Worm (Caenorhabditis elegans) whole organism, mixed stage, embryonic: ENCODE data around the gene wht-7.
A peak's percentile ranks its signal among the peaks of the same experiment; 100 is the strongest.

Experiments used
- M03D4.4 ChIP-seq: sonication (generic microtip); optimal IDR thresholded peaks from 2 replicates; lab custom pipeline; 2017; ENCODE audit warnings: mild to moderate bottlenecking, missing genetic modification characterization, missing compliant biosample characterization
- bed-3 ChIP-seq: fragments of 200-800 bp; sonication (Bioruptor generic); optimal IDR thresholded peaks from 3 replicates; lab custom pipeline; 2018; ENCODE audit warnings: mild to moderate bottlenecking, missing genetic modification characterization, moderate library complexity, missing compliant biosample characterization
- blmp-1 ChIP-seq: fragments of 150-350 bp; optimal IDR thresholded peaks from 2 replicates; lab custom pipeline; 2014; ENCODE audit warnings: missing biosample characterization, missing genetic modification characterization
- ceh-39 ChIP-seq: fragments of 150-350 bp; optimal IDR thresholded peaks from 2 replicates; lab custom pipeline; 2014; ENCODE audit warnings: missing biosample characterization, missing genetic modification characterization
- ceh-43 ChIP-seq: fragments of 200-800 bp; sonication (Bioruptor generic); optimal IDR thresholded peaks from 2 replicates; lab custom pipeline; 2018; ENCODE audit warnings: mild to moderate bottlenecking, missing genetic modification characterization, moderate library complexity, missing compliant biosample characterization
- ceh-83 ChIP-seq: fragments of 200-800 bp; sonication (Bioruptor generic); optimal IDR thresholded peaks from 2 replicates; lab custom pipeline; 2018; ENCODE audit warnings: mild to moderate bottlenecking, missing genetic modification characterization, missing compliant biosample characterization
- ces-1 ChIP-seq: fragments of 150-350 bp; optimal IDR thresholded peaks from 2 replicates; lab custom pipeline; 2014; ENCODE audit warnings: missing biosample characterization, missing genetic modification reagents, missing genetic modification characterization
- cnd-1 ChIP-seq: fragments of 200-800 bp; sonication (Bioruptor generic); optimal IDR thresholded peaks from 2 replicates; lab custom pipeline; 2018; ENCODE audit warnings: mild to moderate bottlenecking, missing genetic modification characterization, missing compliant biosample characterization
- drap-1 ChIP-seq: fragments of 200-800 bp; sonication (Bioruptor generic); optimal IDR thresholded peaks from 3 replicates; lab custom pipeline; 2018; ENCODE audit warnings: mild to moderate bottlenecking, missing genetic modification characterization, missing compliant biosample characterization
- elt-1 ChIP-seq: sonication (generic microtip); optimal IDR thresholded peaks from 2 replicates; lab custom pipeline; 2017; ENCODE audit warnings: missing genetic modification characterization, mild to moderate bottlenecking, missing compliant biosample characterization, antibody characterized with exemption, moderate library complexity, borderline replicate concordance; ENCODE audit not compliant: insufficient read depth
- elt-3 ChIP-seq: fragments of 150-350 bp; optimal IDR thresholded peaks from 2 replicates; lab custom pipeline; 2014; ENCODE audit warnings: missing biosample characterization, missing genetic modification characterization
- flh-1 ChIP-seq: fragments of 200-800 bp; sonication (Bioruptor generic); optimal IDR thresholded peaks from 2 replicates; lab custom pipeline; 2018; ENCODE audit warnings: mild to moderate bottlenecking, missing genetic modification characterization, moderate library complexity, missing compliant biosample characterization
- hlh-1 ChIP-seq: fragments of 150-350 bp; optimal IDR thresholded peaks from 2 replicates; lab custom pipeline; 2014; ENCODE audit warnings: missing biosample characterization, missing genetic modification reagents, missing genetic modification characterization
- lin-13 ChIP-seq: fragments of 150-350 bp; optimal IDR thresholded peaks from 2 replicates; lab custom pipeline; 2014; ENCODE audit warnings: missing biosample characterization, missing genetic modification characterization
- lsy-2 ChIP-seq: fragments of 150-350 bp; optimal IDR thresholded peaks from 2 replicates; lab custom pipeline; 2014; ENCODE audit warnings: missing biosample characterization, missing genetic modification characterization
- mab-5 ChIP-seq: fragments of 150-350 bp; optimal IDR thresholded peaks from 2 replicates; lab custom pipeline; 2014; ENCODE audit warnings: missing biosample characterization, missing genetic modification characterization
- mep-1 ChIP-seq: fragments of 150-350 bp; optimal IDR thresholded peaks from 2 replicates; lab custom pipeline; 2017; ENCODE audit warnings: missing biosample characterization, missing genetic modification reagents, missing genetic modification characterization, inconsistent platforms
- mls-2 ChIP-seq: sonication (generic microtip); optimal IDR thresholded peaks from 2 replicates; lab custom pipeline; 2016; ENCODE audit warnings: mild to moderate bottlenecking, missing genetic modification characterization, moderate library complexity, missing compliant biosample characterization
- nhr-12 ChIP-seq: fragments of 150-350 bp; optimal IDR thresholded peaks from 2 replicates; lab custom pipeline; 2014; ENCODE audit warnings: missing biosample characterization, missing genetic modification characterization
- nhr-237 ChIP-seq: fragments of 150-350 bp; optimal IDR thresholded peaks from 2 replicates; lab custom pipeline; 2014; ENCODE audit warnings: missing biosample characterization, missing genetic modification characterization
- nhr-76 ChIP-seq: sonication (generic microtip); optimal IDR thresholded peaks from 2 replicates; lab custom pipeline; 2017; ENCODE audit warnings: missing biosample characterization, missing genetic modification characterization
- pha-4 ChIP-seq: fragments of 150-350 bp; optimal IDR thresholded peaks from 2 replicates; lab custom pipeline; 2018; ENCODE audit warnings: missing biosample characterization, missing genetic modification reagents, missing genetic modification characterization
- sem-2 ChIP-seq: fragments of 200-800 bp; sonication (Bioruptor generic); optimal IDR thresholded peaks from 2 replicates; lab custom pipeline; 2018; ENCODE audit warnings: mild to moderate bottlenecking, missing genetic modification characterization, missing compliant biosample characterization
- snpc-4 ChIP-seq: fragments of 150-350 bp; optimal IDR thresholded peaks from 2 replicates; lab custom pipeline; 2014; ENCODE audit warnings: missing biosample characterization, missing genetic modification characterization
- sptf-1 ChIP-seq: sonication (generic microtip); optimal IDR thresholded peaks from 2 replicates; lab custom pipeline; 2017; ENCODE audit warnings: mild to moderate bottlenecking, missing genetic modification characterization, moderate library complexity, missing compliant biosample characterization
- tbx-8 ChIP-seq: fragments of 200-800 bp; sonication (Bioruptor generic); optimal IDR thresholded peaks from 2 replicates; lab custom pipeline; 2018; ENCODE audit warnings: mild to moderate bottlenecking, missing genetic modification characterization, moderate library complexity, missing compliant biosample characterization
- unc-120 ChIP-seq: sonication (generic microtip); optimal IDR thresholded peaks from 2 replicates; lab custom pipeline; 2017; ENCODE audit warnings: missing genetic modification characterization, missing compliant biosample characterization; ENCODE audit not compliant: poor library complexity, severe bottlenecking
- unc-39 ChIP-seq: fragments of 150-350 bp; optimal IDR thresholded peaks from 2 replicates; lab custom pipeline; 2014; ENCODE audit warnings: missing biosample characterization, missing genetic modification characterization
- unc-62 ChIP-seq: fragments of 150-350 bp; optimal IDR thresholded peaks from 2 replicates; lab custom pipeline; 2014; ENCODE audit warnings: missing biosample characterization, missing genetic modification reagents, missing genetic modification characterization
- zip-8 ChIP-seq: fragments of 150-350 bp; optimal IDR thresholded peaks from 2 replicates; lab custom pipeline; 2014; ENCODE audit warnings: missing biosample characterization, missing genetic modification characterization
- ztf-11 ChIP-seq: fragments of 150-350 bp; optimal IDR thresholded peaks from 2 replicates; lab custom pipeline; 2014; ENCODE audit warnings: missing biosample characterization, missing genetic modification characterization

Gene wht-7

DNA sequence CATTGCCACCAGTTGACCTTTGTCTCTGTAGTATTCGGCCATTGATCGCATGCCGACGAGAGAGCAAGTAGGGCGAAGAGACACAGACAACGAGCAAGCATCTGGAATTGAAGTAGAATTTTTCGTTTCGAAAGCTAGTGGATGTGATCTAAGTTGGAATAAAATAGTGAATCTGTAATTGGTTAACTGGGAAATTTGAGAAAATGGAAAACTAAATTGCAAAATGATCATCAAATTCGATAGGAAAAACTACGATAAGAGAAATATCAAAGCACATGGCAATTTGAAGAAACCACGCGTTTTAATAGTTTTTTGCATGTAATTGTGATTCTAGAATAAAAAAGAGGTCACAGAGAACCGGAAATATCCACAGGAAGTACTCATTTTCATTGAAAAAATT, 27.4 kb upstream of the wht-7 start, which contains the start of gene F42A10.6:
F42A10.6 (minus strand) TSS at position 101 of the 400 bp plus-strand sequence.
- TF ChIP-seq zip-8 (tag; lab: Kevin White, UChicago) (no peak), flh-1 (GFP tag; lab: Kevin White, UChicago) (no peak), elt-3 (tag; lab: Kevin White, UChicago) (no peak), ceh-83 (GFP tag; lab: Kevin White, UChicago) (no peak), mep-1 (tag; lab: Kevin White, UChicago) (no peak), mab-5 (tag; lab: Kevin White, UChicago) (no peak), drap-1 (GFP tag; lab: Kevin White, UChicago) (no peak), pha-4 (tag; lab: Kevin White, UChicago) (no peak)

DNA sequence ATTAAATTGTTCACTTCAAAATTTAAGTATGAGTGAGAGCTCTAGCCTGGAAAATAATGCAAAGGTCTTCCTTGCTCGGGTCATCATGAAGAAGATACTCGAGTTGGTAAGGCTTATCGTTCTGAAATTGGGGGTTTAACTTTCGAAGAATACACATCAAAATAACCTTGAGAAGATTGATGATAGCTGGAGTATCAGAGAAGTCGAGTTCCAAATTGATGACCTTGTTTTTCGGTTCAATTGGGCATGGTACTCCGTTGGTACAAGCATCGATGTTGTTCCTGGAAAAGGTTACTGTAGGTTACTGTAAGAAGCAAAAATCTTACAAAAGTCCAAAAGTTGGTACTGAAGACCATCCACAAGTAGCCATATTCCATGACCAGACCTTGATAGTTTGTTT, 26.8 kb upstream of the wht-7 start:
- TF ChIP-seq sem-2 (GFP tag; lab: Kevin White, UChicago) = no peak
- TF ChIP-seq tbx-8 (GFP tag; lab: Kevin White, UChicago) = no peak
- TF ChIP-seq ztf-11 = no peak
- TF ChIP-seq elt-1 (tag; lab: Kevin White, UChicago) = no peak
- TF ChIP-seq nhr-237 (tag; lab: Kevin White, UChicago) = no peak
- no peak for TF ChIP-seq unc-120 (tag; lab: Kevin White, UChicago)
- no peak for TF ChIP-seq cnd-1
- TF ChIP-seq, all 35 proteins: peak for 0

DNA sequence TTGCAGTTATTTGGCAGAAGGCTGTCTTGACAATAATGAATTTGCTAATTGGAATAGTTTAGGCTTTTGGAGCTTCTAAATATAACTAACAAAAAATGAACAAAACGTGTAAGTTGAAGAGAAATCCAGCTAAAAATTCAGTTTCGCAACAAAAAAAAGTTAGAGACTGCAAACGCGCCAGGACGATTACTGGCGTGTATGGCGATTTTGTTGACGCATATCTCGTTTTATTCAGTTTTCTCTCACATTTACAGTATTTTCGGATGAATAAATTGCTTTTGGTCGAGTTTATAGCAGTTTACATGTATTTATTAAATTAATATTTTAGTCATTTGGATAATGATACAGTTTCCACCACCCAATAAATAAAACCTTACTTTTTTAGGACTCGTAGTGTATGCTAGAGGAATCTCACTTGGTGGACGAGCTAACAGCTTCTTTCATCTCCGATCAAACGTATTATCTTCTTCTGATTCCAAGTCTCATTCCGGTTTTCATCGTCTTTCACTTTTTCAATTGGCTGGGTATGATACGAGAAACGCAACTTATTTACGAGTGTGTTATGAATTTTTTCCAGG, 23.7 kb upstream of the wht-7 start, which contains the start of the genes abcf-3 and F42A10.5:
abcf-3 (plus strand) TSS at position 384 of the 578 bp plus-strand sequence.
F42A10.5 (minus strand) TSS at position 458 of the 578 bp plus-strand sequence.
- TF ChIP-seq tbx-8 (GFP tag; lab: Kevin White, UChicago) (no peak), unc-39 (tag; lab: Kevin White, UChicago) (no peak), zip-8 (tag; lab: Kevin White, UChicago) (no peak), mab-5 (tag; lab: Kevin White, UChicago) (no peak), ces-1 (GFP tag; lab: Kevin White, UChicago) (no peak), ceh-83 (GFP tag; lab: Kevin White, UChicago) (peak; percentile 33), ceh-39 (tag; lab: Kevin White, UChicago) (no peak), lin-13 (peak; percentile 63), sptf-1 (tag; lab: Kevin White, UChicago) (peak; percentile 16), lsy-2 (tag; lab: Kevin White, UChicago) (peak; percentile 70), nhr-237 (tag; lab: Kevin White, UChicago) (peak; percentile 16), nhr-76 (no peak), mls-2 (tag; lab: Kevin White, UChicago) (no peak), unc-120 (tag; lab: Kevin White, UChicago) (no peak), pha-4 (tag; lab: Kevin White, UChicago) (peak; percentile 38), hlh-1 (tag; lab: Kevin White, UChicago) (no peak), elt-3 (tag; lab: Kevin White, UChicago) (no peak), mep-1 (tag; lab: Kevin White, UChicago) (peak; percentile 37)
- TF ChIP-seq, all 35 proteins: peak for 7

DNA sequence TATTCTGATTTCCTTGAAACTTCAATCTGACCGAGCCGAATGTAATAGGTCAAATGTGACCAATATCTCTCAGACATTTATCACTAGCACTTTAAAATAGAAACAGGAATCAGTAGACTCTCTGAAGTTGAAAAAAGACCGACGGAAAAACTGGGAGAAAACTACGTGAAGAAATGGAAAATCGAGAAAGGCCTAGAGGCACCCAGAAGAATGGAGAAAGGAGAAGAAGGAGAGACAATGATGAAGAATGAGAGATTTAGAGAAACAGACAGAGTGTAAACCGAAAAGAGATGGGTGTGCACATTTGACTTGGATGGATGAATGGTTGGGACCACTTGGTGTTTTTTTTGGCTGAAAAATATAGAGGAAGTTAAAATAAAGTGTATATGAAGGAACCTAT, 20.6 kb upstream of the wht-7 start:
- TF ChIP-seq lsy-2 (tag; lab: Kevin White, UChicago) (peak; percentile 6), nhr-237 (tag; lab: Kevin White, UChicago) (peak; percentile 13), unc-120 (tag; lab: Kevin White, UChicago) (peak; percentile 62), cnd-1 (no peak), bed-3 (GFP tag; lab: Kevin White, UChicago) (no peak), unc-39 (tag; lab: Kevin White, UChicago) (no peak), nhr-76 (no peak), tbx-8 (GFP tag; lab: Kevin White, UChicago) (no peak), hlh-1 (tag; lab: Kevin White, UChicago) (peak; percentile 18), ceh-39 (tag; lab: Kevin White, UChicago) (no peak), unc-62 (GFP tag; lab: Kevin White, UChicago) (peak; percentile 60), elt-3 (tag; lab: Kevin White, UChicago) (no peak)

DNA sequence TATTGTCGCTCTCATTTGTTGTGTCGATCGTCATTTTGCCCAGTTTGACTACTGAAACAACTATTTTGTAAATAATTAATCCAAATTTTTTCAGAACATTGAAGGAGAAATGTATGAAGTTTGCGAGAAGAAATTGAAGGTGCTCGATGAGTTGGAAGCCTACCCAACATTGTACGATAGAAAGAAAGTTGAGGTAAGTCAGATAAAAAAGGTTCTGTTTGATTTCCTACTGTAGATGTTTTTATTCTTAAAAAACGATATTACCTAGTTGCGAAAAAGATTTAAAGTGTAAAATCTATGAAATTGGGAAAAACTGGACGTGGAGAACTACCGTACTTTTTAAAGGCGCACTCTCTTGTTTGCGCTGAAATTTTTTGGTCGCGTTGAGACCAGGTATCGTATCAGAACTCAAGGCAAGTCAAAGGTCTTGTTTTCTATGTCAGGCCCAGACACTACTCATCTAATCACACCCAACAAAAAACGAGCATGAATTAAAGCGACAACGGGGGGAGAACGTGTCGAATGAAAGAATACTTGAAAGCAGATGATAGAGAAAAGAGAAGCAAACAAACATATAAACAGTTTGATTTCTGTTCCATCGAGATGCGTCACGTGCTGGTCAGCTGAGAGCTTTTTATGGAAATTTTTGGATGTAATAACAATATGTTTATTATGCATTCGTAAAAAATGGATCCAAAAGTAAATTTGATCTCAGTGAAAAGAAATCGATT, 19.3 kb upstream of the wht-7 start, which contains the start of gene efk-1:
efk-1 (minus strand) TSS at position 51 of the 731 bp plus-strand sequence.
- no peak for TF ChIP-seq nhr-12
- TF ChIP-seq bed-3 (GFP tag; lab: Kevin White, UChicago) = no peak
- TF ChIP-seq flh-1 (GFP tag; lab: Kevin White, UChicago) = no peak
- TF ChIP-seq sem-2 (GFP tag; lab: Kevin White, UChicago) = no peak
- no peak for TF ChIP-seq nhr-76
- no peak for TF ChIP-seq lsy-2 (tag; lab: Kevin White, UChicago)
- TF ChIP-seq sptf-1 (tag; lab: Kevin White, UChicago) = no peak
- TF ChIP-seq blmp-1 (tag; lab: Kevin White, UChicago) = no peak
- TF ChIP-seq snpc-4 = no peak
- TF ChIP-seq lin-13 = no peak
- no peak for TF ChIP-seq ceh-43 (GFP tag; lab: Kevin White, UChicago)
- TF ChIP-seq M03D4.4 (tag; lab: Kevin White, UChicago) = no peak
- no peak for TF ChIP-seq pha-4 (tag; lab: Kevin White, UChicago)
- TF ChIP-seq hlh-1 (tag; lab: Kevin White, UChicago) = no peak
